Worm (Caenorhabditis elegans) whole organism, late embryonic: ENCODE results near the gene C18H2.5.

Experiments used
- ama-1 ChIP-seq: fragments of 150-350 bp; optimal IDR thresholded peaks from 2 replicates; lab custom pipeline; 2014
- ceh-2 ChIP-seq: sonication (generic microtip); optimal IDR thresholded peaks from 2 replicates; lab custom pipeline; 2016; ENCODE audit warnings: missing genotype, missing genetic modification characterization, missing compliant biosample characterization
- elt-2 ChIP-seq: sonication (generic microtip); optimal IDR thresholded peaks from 2 replicates; lab custom pipeline; 2016; ENCODE audit warnings: missing genetic modification reagents, missing genetic modification characterization, missing compliant biosample characterization
- nhr-11 ChIP-seq: fragments of 150-350 bp; optimal IDR thresholded peaks from 2 replicates; lab custom pipeline; 2014; ENCODE audit warnings: missing biosample characterization, missing genetic modification characterization
- pqm-1 ChIP-seq: sonication (generic microtip); optimal IDR thresholded peaks from 2 replicates; lab custom pipeline; 2016; ENCODE audit warnings: missing genetic modification characterization, missing compliant biosample characterization
- unc-3 ChIP-seq, 2 experiments: fragments of 200-800 bp in 1 of 2; sonication (Bioruptor generic) in 1 of 2; sonication (generic microtip) in 1 of 2; conservative IDR thresholded peaks in 1 of 2; optimal IDR thresholded peaks in 1 of 2; 2 replicates each; pipeline versions ENCODE4 v1.3.6 to Lab custom; 2016 to 2022; ENCODE audit warnings: missing compliant biosample characterization in 2 of 2, missing genetic modification characterization in 2 of 2, missing genetic modification reagents in 1 of 2

DNA sequence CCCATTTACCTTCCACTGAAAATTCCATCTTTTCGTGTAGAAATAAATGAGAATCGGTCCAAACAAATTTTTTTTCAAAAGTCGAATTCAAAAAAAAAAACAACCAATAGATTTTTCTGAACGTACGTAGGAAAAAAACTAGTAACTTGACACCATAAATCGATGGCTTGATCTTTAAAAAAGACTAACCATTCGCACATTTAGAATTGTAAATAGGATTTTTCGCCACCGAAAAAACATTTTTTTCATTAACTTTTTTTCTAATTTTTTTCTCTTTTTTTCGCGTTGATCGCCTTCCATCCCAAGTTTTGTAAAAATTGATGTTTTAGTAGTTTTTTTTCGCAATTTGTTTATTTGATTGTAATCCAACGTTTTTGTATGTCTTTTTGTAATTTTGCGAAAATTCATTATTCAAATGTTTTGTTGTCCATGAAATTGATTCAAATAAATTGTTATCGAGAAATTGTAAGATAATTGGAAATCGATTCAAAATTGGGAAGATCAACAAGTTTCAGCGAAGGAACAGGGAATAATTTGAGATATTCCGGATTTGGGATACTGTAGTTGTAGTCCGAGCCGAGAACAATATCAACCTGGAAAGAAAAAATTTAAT, 43.6 kb upstream of the C18H2.5 start:
- TF ChIP-seq pqm-1 (no peak), ceh-2 (tag; lab: Kevin White, UChicago) (no peak), ama-1 (no peak), nhr-11 (no peak), unc-3 (GFP tag; conservative IDR thresholded peaks at IDR 0.05; lab: Robert Waterston, UW) (no peak), unc-3 (tag; optimal IDR thresholded peaks at IDR 0.05; lab: Kevin White, UChicago) (no peak), elt-2 (tag; lab: Kevin White, UChicago) (no peak)
